Worm (Caenorhabditis elegans): Measurements from ENCODE around the gene his-61.

Gene his-61

ce11 chrIV:7473159-7473649 is 12.8 kb downstream of the his-61 start, which contains the start of the genes plk-3 and F55G1.6:
Gene plk-3, minus strand, starts transcription at chrIV:7473209.
Gene F55G1.6, plus strand, starts transcription at chrIV:7473517.
- peak; percentile 73 for TF ChIP-seq madf-8 (GFP tag; conservative IDR thresholded peaks at IDR 0.05)
- peak; percentile 73 for TF ChIP-seq ceh-91 (GFP tag; IDR thresholded peaks at IDR 0.05)
- TF ChIP-seq him-1 (tag; optimal IDR thresholded peaks at IDR 0.05) = peak; percentile 11
- TF ChIP-seq snpc-4 (GFP tag; optimal IDR thresholded peaks at IDR 0.05) = no peak
- peak in 1 of 4 experiments; percentile 20 for TF ChIP-seq snpc-4 (tag; optimal IDR thresholded peaks at IDR 0.05)
- TF ChIP-seq F49E8.2 (tag; optimal IDR thresholded peaks at IDR 0.05; ENCODE audit: insufficient read depth) = peak; percentile 44
- TF ChIP-seq rec-8 (tag; optimal IDR thresholded peaks at IDR 0.05) = no peak
- TF ChIP-seq snpc-1.3 (tag; optimal IDR thresholded peaks at IDR 0.05; ENCODE audit: insufficient read depth) = peak; percentile 20
- TF ChIP-seq F33H1.4 (GFP tag; IDR thresholded peaks at IDR 0.05) = peak; percentile 89
- TF ChIP-seq Y53G8AR.9 (GFP tag; conservative IDR thresholded peaks at IDR 0.05) = no peak
- TF ChIP-seq madf-3 (GFP tag; IDR thresholded peaks at IDR 0.05) = 0 out of 2 replicates have a peak, but pooled peaks have one; percentile 53
- peak; percentile 52; the same call in 1 of the 2 replicates for TF ChIP-seq B0019.2 (GFP tag; conservative IDR thresholded peaks at IDR 0.05)
- no peak for TF ChIP-seq pbrm-1 (GFP tag; IDR thresholded peaks at IDR 0.05)
- TF ChIP-seq dpl-1 (GFP tag; optimal IDR thresholded peaks at IDR 0.05) = peak; percentile 35
- peak; percentile 80 for TF ChIP-seq lsl-1 (GFP tag; optimal IDR thresholded peaks at IDR 0.05)
- peak; percentile 57 for TF ChIP-seq D2030.7 (GFP tag; IDR thresholded peaks at IDR 0.05)
- TF ChIP-seq xnd-1 (tag; optimal IDR thresholded peaks at IDR 0.05) = peak; percentile 63
- no peak for TF ChIP-seq egrh-3 (GFP tag; IDR thresholded peaks at IDR 0.05)
- TF ChIP-seq madf-6 (GFP tag; IDR thresholded peaks at IDR 0.05) = peak; percentile 91
- no peak for TF ChIP-seq egl-18 (GFP tag; IDR thresholded peaks at IDR 0.05)
- TF ChIP-seq rcor-1 (GFP tag; IDR thresholded peaks at IDR 0.05) = peak; percentile 24; the same call in 1 of the 2 replicates
- TF ChIP-seq hmg-1.2 (GFP tag; IDR thresholded peaks at IDR 0.05) = peak; percentile 12; the same call in 1 of the 2 replicates
- TF ChIP-seq tlf-1 (GFP tag; optimal IDR thresholded peaks at IDR 0.05) = no peak
- peak; percentile 53 for TF ChIP-seq snpc-3.4 (tag; optimal IDR thresholded peaks at IDR 0.05)
- TF ChIP-seq tbp1 (GFP tag; optimal IDR thresholded peaks at IDR 0.05) = peak; percentile 10
- TF ChIP-seq efl-1 (GFP tag; optimal IDR thresholded peaks at IDR 0.05) = peak; percentile 94

- TF ChIP-seq nhr-27 (tag; optimal IDR thresholded peaks at IDR 0.05) (no peak), Y56A3A.18 (GFP tag; IDR thresholded peaks at IDR 0.05) (no peak), egl-18 (GFP tag; IDR thresholded peaks at IDR 0.05) (no peak), aptf-2 (GFP tag; conservative IDR thresholded peaks at IDR 0.05) (no peak), ama-1 (optimal IDR thresholded peaks at IDR 0.05) (no peak), ama-1 (GFP tag; optimal IDR thresholded peaks at IDR 0.05) (no peak)
These were observed 16.1 kb downstream of the his-61 start, which contains the start of gene F55G1.7 for ce11 chrIV:7469782-7470413. Gene F55G1.7, minus strand, starts transcription at chrIV:7469832.

ce11 chrIV:7468638-7469037 is 17.4 kb downstream of the his-61 start:
- TF ChIP-seq C17E4.6 (GFP tag; IDR thresholded peaks at IDR 0.05) (no peak), hsf-1 (GFP tag; IDR thresholded peaks at IDR 0.05) (no peak), nhr-80 (tag; optimal IDR thresholded peaks at IDR 0.05) (peak; percentile 62), aptf-3 (GFP tag; IDR thresholded peaks at IDR 0.05) (no peak)

Measured in whole organism, young adult.